Worm (Caenorhabditis elegans) whole organism, midembryonic: ENCODE results near the gene ZK1320.13.

Source experiments
- T22C8.4 ChIP-seq: fragments of 200-800 bp; sonication (Bioruptor generic); IDR thresholded peaks from 2 replicates; pipeline ENCODE4 v1.3.6; 2022; ENCODE audit warnings: missing genetic modification characterization, missing compliant biosample characterization
- cog-1 ChIP-seq: sonication (generic microtip); optimal IDR thresholded peaks from 2 replicates; lab custom pipeline; 2016; ENCODE audit warnings: missing genetic modification characterization, missing compliant biosample characterization
- flt-1 ChIP-seq: fragments of 200-800 bp; sonication (Bioruptor generic); IDR thresholded peaks from 2 replicates; pipeline ENCODE4 v1.3.6; 2022; ENCODE audit warnings: missing genetic modification characterization, missing compliant biosample characterization
- klf-2 ChIP-seq: fragments of 200-800 bp; sonication (Bioruptor generic); conservative IDR thresholded peaks from 2 replicates; pipeline ENCODE4 v1.3.6; 2022; ENCODE audit warnings: missing genetic modification reagents, missing genetic modification characterization, missing compliant biosample characterization
- med-1 ChIP-seq: sonication (generic microtip); optimal IDR thresholded peaks from 2 replicates; lab custom pipeline; 2017; ENCODE audit warnings: missing genetic modification characterization, mild to moderate bottlenecking, missing compliant biosample characterization, antibody characterized with exemption, missing genetic modification reagents; ENCODE audit not compliant: insufficient read depth
- ref-1 ChIP-seq: fragments of 200-800 bp; sonication (Bioruptor generic); conservative IDR thresholded peaks from 2 replicates; pipeline ENCODE4 v1.3.6; 2022; ENCODE audit warnings: missing genetic modification reagents, missing genetic modification characterization, missing compliant biosample characterization
- tab-1 ChIP-seq: fragments of 200-800 bp; sonication (Bioruptor generic); IDR thresholded peaks from 2 replicates; pipeline ENCODE4 v1.3.6; 2022; ENCODE audit warnings: missing genetic modification characterization, missing compliant biosample characterization
- ztf-23 ChIP-seq: fragments of 200-800 bp; sonication (Bioruptor generic); IDR thresholded peaks from 2 replicates; pipeline ENCODE4 v1.3.6; 2022; ENCODE audit warnings: missing genetic modification reagents, missing genetic modification characterization, missing compliant biosample characterization
- ztf-29 ChIP-seq: fragments of 200-800 bp; sonication (Bioruptor generic); IDR thresholded peaks from 2 replicates; pipeline ENCODE4 v1.3.6; 2022; ENCODE audit warnings: missing genetic modification reagents, missing genetic modification characterization, missing compliant biosample characterization

Gene ZK1320.13

DNA sequence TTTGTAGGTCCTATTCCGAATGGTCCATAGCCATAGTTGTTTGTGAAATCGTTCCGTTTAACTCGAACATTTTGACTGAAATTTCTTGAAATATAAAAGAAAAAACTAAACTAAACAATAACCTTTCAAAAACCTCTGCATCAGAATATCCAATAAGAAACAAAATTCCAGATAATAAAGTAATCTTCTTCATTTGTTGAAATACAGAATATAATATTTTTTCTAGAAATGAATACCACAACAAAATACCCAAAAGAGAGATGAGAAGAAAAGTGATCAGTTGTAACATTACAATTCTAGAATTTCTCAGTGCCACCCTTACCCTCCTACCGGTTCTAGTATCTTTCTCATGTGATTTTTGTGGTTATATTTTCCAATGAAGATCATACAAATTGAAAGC, 26.9 kb upstream of the ZK1320.13 start, which contains the start of gene ZK1307.2:
TSS of gene ZK1307.2 (minus strand) at position 274 of the 400 bp plus-strand sequence.
- no peak for TF ChIP-seq flt-1 (GFP tag; lab: Robert Waterston, UW)
- no peak for TF ChIP-seq tab-1 (GFP tag; lab: Robert Waterston, UW)
- TF ChIP-seq med-1, result no peak
- TF ChIP-seq ztf-29 (GFP tag; lab: Robert Waterston, UW), result no peak
- TF ChIP-seq ztf-23 (GFP tag; lab: Robert Waterston, UW), result no peak
- TF ChIP-seq klf-2 (GFP tag; lab: Robert Waterston, UW), result no peak
- TF ChIP-seq cog-1, result no peak
- TF ChIP-seq T22C8.4 (GFP tag; lab: Robert Waterston, UW), result no peak
- no peak for TF ChIP-seq ref-1 (GFP tag; lab: Robert Waterston, UW)

DNA sequence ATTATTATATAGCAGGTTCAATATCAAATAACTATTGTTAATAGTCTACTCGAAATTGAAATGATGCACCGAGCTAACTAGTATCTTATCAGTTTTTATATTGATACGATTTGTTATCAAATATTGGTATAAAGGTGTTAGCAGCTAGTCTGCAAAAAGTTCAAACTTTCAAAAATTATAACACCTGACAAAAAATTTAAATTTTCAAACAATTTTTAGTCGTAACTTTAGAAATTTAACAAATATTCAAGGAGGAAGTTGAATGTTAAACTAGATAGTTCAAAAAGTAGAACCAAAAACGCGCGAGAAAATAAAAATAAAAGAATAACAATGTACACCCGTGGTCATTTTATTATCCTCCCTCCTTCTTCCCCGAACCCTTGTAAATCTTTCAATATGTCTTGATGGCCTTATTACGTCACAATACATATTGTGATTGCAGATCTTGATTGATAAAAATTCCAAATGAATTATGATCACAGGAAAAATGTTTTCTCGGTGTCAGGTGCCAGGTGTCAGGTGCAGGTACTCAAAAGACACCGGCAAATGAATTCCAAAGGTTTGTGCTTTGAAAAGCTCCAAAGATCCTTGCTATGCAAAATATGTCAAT, 25.0 kb upstream of the ZK1320.13 start, which contains the start of gene ZK1307.1:
TSS of gene ZK1307.1 (minus strand) at position 51 of the 610 bp plus-strand sequence.
- TF ChIP-seq med-1, result no peak
- no peak for TF ChIP-seq T22C8.4 (GFP tag; lab: Robert Waterston, UW)
- no peak for TF ChIP-seq tab-1 (GFP tag; lab: Robert Waterston, UW)

DNA sequence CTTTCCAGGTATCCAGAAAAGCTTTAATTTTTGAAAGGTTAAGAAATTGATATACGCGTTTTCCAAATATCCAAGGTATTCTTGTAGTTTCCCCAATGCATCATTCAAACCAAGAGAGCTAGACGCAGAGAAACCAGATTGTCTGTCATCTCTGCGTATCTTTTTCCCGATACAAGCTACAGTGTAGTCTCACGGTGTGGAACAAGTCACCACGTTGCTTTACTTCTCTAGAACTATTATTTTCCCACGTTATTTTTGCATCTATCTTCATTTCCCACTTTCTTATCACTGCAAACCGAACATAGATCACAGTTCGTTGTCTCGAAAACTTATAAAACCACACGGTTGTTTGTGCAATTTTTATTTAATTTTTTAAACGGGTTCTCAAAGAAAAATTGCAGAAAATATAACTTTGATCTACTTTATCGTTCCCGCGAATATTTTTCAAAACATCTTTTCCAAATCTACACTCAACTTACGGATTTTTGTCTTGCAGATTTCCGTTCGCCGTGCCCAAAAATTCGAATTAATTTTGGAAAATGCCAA, 24.3 kb upstream of the ZK1320.13 start, which contains the start of gene gstk-1:
TSS of gene gstk-1 (plus strand) at position 496 of the 546 bp plus-strand sequence.
- TF ChIP-seq T22C8.4 (GFP tag; lab: Robert Waterston, UW) (no peak), ztf-29 (GFP tag; lab: Robert Waterston, UW) (no peak)

DNA sequence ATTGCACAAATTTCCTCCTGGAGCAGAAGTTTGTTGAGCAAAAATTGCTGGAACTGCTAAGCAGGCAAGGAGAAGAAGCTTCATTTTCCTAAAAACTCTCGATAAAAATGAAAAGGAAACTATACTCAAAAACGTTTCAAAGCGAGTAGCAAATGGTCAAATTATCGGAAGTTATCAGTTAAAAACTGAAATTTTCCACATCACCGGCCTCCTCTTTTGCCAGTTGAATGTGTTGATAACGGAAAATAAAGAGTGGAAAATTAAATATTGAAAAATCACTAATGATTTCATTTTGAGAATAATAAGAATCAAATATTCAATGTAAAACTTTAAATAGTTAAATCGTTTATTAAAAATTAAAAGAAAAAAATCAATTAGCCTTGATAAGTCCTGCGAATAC, 21.7 kb upstream of the ZK1320.13 start, which contains the start of gene ZK1320.2:
TSS of gene ZK1320.2 (minus strand) at position 88 of the 400 bp plus-strand sequence.
- TF ChIP-seq ref-1 (GFP tag; lab: Robert Waterston, UW) (no peak), flt-1 (GFP tag; lab: Robert Waterston, UW) (no peak), ztf-23 (GFP tag; lab: Robert Waterston, UW) (no peak), med-1 (no peak), tab-1 (GFP tag; lab: Robert Waterston, UW) (no peak), T22C8.4 (GFP tag; lab: Robert Waterston, UW) (no peak), klf-2 (GFP tag; lab: Robert Waterston, UW) (no peak)

DNA sequence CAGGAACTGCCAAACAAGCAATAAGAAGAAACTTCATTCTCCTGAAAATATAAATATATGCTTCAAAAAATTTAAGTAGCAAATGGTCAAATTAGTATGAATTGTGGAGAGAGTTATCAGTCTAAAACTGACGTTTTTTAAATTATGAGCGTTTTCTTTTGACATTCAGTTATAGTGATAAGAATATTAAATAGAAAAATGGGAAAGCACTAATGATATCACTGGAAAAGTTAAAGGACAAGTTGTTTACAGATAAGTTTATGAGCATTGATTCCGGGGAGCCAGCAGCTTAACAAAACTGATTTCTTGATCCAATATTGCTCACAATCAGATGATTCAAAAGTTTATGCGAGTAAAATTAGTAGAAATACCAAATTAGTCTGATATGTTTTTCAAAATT, 20.2 kb upstream of the ZK1320.13 start, which contains the start of gene ZK1320.3:
TSS of gene ZK1320.3 (minus strand) at position 41 of the 400 bp plus-strand sequence.
- TF ChIP-seq tab-1 (GFP tag; lab: Robert Waterston, UW), result no peak

DNA sequence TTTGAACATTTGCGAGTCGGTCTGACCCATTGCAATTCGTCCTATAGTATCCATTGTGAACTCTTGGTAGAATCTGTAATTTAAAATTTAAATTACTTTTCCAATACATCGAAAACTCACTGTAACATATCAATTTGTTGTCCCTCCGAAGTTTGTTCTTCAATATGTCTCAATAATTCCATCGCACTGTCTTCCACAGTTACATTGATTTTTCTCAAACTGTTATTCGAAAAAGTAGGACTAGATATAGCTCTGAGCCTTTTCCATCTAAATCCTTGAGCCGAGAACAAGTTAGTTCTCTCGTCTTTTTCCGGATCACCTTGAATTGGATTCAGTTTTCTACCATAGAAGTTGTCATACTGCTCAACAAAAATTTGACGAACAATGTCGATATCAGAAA, 18.4 kb upstream of the ZK1320.13 start:
- TF ChIP-seq ref-1 (GFP tag; lab: Robert Waterston, UW) (no peak), med-1 (no peak), cog-1 (no peak), tab-1 (GFP tag; lab: Robert Waterston, UW) (no peak), flt-1 (GFP tag; lab: Robert Waterston, UW) (no peak), klf-2 (GFP tag; lab: Robert Waterston, UW) (no peak), ztf-29 (GFP tag; lab: Robert Waterston, UW) (no peak), ztf-23 (GFP tag; lab: Robert Waterston, UW) (no peak), T22C8.4 (GFP tag; lab: Robert Waterston, UW) (no peak)

DNA sequence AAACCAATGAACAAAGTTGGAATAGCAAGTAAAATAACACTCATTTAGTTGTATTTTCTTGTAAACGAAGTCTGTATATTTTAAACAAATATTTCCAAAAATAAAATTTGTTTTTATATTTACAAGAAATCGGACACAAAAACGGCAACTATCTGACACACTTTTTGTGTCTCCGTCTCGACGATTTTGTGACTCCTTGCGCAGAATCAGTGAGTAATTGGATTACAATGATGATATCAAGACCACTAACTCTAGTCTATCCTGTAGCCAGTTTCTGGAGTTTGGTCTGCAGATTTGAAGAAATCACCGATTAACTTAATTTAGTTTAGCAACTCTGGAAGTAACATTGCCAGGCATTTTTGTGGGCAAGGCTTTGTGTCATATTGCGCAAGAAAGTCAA, 17.8 kb upstream of the ZK1320.13 start, which contains the start of gene cyp-13A10:
TSS of gene cyp-13A10 (minus strand) at position 88 of the 400 bp plus-strand sequence.
- TF ChIP-seq ztf-23 (GFP tag; lab: Robert Waterston, UW), result no peak
- TF ChIP-seq tab-1 (GFP tag; lab: Robert Waterston, UW), result no peak
- TF ChIP-seq flt-1 (GFP tag; lab: Robert Waterston, UW), result no peak
- TF ChIP-seq ref-1 (GFP tag; lab: Robert Waterston, UW), result no peak
- no peak for TF ChIP-seq med-1
- TF ChIP-seq klf-2 (GFP tag; lab: Robert Waterston, UW), result no peak
- TF ChIP-seq ztf-29 (GFP tag; lab: Robert Waterston, UW), result no peak
- no peak for TF ChIP-seq T22C8.4 (GFP tag; lab: Robert Waterston, UW)

DNA sequence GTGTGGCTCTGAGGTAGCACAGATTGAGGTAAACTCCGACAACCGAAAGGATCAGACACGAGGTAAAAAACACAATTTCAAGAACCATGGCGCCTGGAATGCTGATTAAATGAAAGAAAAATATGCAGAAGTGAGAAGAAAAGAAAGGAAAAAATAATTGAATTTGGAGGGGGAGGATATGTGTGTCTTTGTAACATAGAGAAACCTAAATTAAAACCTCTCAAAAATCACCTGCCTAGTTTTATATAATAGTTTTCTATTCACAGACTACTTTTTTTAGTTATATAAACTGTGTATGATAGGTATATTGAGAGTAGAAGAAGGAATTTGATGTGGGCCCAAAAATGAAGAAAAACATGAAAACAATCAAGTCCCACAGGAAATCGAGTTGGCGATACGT, 15.0 kb upstream of the ZK1320.13 start, which contains the start of gene ZK1320.5:
TSS of gene ZK1320.5 (minus strand) at position 101 of the 400 bp plus-strand sequence.
- TF ChIP-seq cog-1 (no peak), klf-2 (GFP tag; lab: Robert Waterston, UW) (no peak), ref-1 (GFP tag; lab: Robert Waterston, UW) (no peak), T22C8.4 (GFP tag; lab: Robert Waterston, UW) (no peak), med-1 (no peak), tab-1 (GFP tag; lab: Robert Waterston, UW) (no peak), ztf-29 (GFP tag; lab: Robert Waterston, UW) (no peak), flt-1 (GFP tag; lab: Robert Waterston, UW) (no peak), ztf-23 (GFP tag; lab: Robert Waterston, UW) (no peak)

DNA sequence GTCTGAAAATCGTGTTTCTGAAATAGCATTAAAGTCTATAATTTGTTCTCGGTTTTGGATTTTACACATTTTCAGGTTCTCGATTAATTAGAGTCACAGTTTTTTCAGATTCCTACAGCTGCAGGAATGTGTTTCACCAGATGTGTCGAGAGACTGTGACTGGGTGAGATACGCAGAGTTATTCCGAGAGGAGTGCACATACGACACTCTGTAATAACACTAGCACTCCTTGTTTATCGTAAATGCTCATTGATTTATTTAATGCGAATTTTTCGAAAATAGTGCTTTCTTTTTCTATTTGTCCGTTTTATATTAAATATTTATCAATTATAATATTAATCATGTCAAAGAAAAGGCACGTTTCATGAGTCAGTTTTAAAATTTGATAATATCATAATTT, 13.2 kb upstream of the ZK1320.13 start, which contains the start of gene ZK1320.11:
TSS of gene ZK1320.11 (plus strand) at position 243 of the 400 bp plus-strand sequence.
- TF ChIP-seq ztf-29 (GFP tag; lab: Robert Waterston, UW) (no peak), ref-1 (GFP tag; lab: Robert Waterston, UW) (no peak), flt-1 (GFP tag; lab: Robert Waterston, UW) (no peak), klf-2 (GFP tag; lab: Robert Waterston, UW) (no peak), med-1 (no peak)

DNA sequence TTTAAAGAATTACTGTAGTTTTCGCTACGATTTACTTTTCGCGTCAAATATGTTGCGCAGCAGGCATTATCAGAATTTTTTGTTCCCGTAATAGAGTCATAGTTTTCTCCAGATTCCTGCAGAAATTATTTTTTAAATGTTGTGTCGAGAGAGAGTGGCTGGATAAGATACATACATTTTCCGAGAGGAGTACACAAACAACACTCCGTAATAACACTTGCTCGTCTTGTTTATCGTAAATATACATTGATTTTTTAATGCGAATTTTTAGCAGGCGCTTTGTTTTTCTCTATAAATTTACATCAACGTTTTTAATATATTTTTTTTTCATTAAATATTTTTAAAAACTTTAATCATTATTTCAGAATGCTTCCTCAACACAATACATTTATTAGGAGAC, 11.6 kb upstream of the ZK1320.13 start, which contains the start of gene taf-8:
TSS of gene taf-8 (plus strand) at position 360 of the 400 bp plus-strand sequence.
- no peak for TF ChIP-seq tab-1 (GFP tag; lab: Robert Waterston, UW)
- 0 out of 2 replicates have a peak, but pooled peaks have one; percentile 23 for TF ChIP-seq T22C8.4 (GFP tag; lab: Robert Waterston, UW)
